Fruit fly (Drosophila melanogaster) whole organism, prepupa: ENCODE measurements around the gene Bx42.

Experiments used
- Blimp-1 ChIP-seq: fragments of 200-800 bp; sonication (Bioruptor generic); optimal IDR thresholded peaks from 3 replicates; lab custom pipeline; 2017; ENCODE audit warnings: missing biosample characterization, missing genetic modification characterization, mild to moderate bottlenecking, moderate library complexity, missing genetic modification reagents
- CG10631 ChIP-seq: fragments of 200-800 bp; sonication (Bioruptor generic); optimal IDR thresholded peaks from 2 replicates; lab custom pipeline; 2016; ENCODE audit warnings: missing biosample characterization, missing genetic modification characterization
- CG10669 ChIP-seq: fragments of 200-800 bp; sonication (Bioruptor generic); optimal IDR thresholded peaks from 3 replicates; lab custom pipeline; 2018; ENCODE audit warnings: missing biosample characterization, mild to moderate bottlenecking, missing genetic modification characterization, moderate library complexity
- CG11294 ChIP-seq: fragments of 200-800 bp; sonication (Bioruptor generic); IDR thresholded peaks from 2 replicates; pipeline ENCODE4 v1.3.6; 2022; ENCODE audit warnings: missing biosample characterization, missing genetic modification characterization
- CG11762 ChIP-seq: fragments of 200-800 bp; sonication (Bioruptor generic); optimal IDR thresholded peaks from 3 replicates; lab custom pipeline; 2016; ENCODE audit warnings: missing biosample characterization, missing genetic modification characterization; ENCODE audit not compliant: insufficient read depth
- CG11902 ChIP-seq: fragments of 200-800 bp; sonication (Bioruptor generic); optimal IDR thresholded peaks from 3 replicates; lab custom pipeline; 2016; ENCODE audit warnings: missing biosample characterization, missing genetic modification characterization
- CG1621 ChIP-seq: fragments of 200-800 bp; sonication (Bioruptor generic); optimal IDR thresholded peaks from 3 replicates; lab custom pipeline; 2018; ENCODE audit warnings: missing biosample characterization, mild to moderate bottlenecking, missing genetic modification characterization
- CG16779 ChIP-seq: fragments of 200-800 bp; sonication (Bioruptor generic); optimal IDR thresholded peaks from 3 replicates; lab custom pipeline; 2017; ENCODE audit warnings: missing biosample characterization, mild to moderate bottlenecking, missing genetic modification characterization
- CG31627 ChIP-seq: fragments of 200-800 bp; sonication (Bioruptor generic); optimal IDR thresholded peaks from 3 replicates; lab custom pipeline; 2016; ENCODE audit warnings: missing biosample characterization, missing genetic modification characterization
- CG32006 ChIP-seq: fragments of 200-800 bp; sonication (Bioruptor generic); optimal IDR thresholded peaks from 3 replicates; lab custom pipeline; 2017; ENCODE audit warnings: missing biosample characterization, mild to moderate bottlenecking, missing genetic modification characterization
- CG34406 ChIP-seq: fragments of 200-800 bp; sonication (Bioruptor generic); optimal IDR thresholded peaks from 3 replicates; lab custom pipeline; 2016; ENCODE audit warnings: missing biosample characterization, missing genetic modification characterization
- CG3919 ChIP-seq: fragments of 200-800 bp; sonication (Bioruptor generic); optimal IDR thresholded peaks from 3 replicates; lab custom pipeline; 2016; ENCODE audit warnings: missing biosample characterization, missing genetic modification characterization
- CG6792 ChIP-seq: fragments of 200-800 bp; sonication (Bioruptor generic); optimal IDR thresholded peaks from 3 replicates; lab custom pipeline; 2016; ENCODE audit warnings: missing biosample characterization, missing genetic modification characterization
- CG6808 ChIP-seq: fragments of 200-800 bp; sonication (Bioruptor generic); optimal IDR thresholded peaks from 3 replicates; lab custom pipeline; 2017; ENCODE audit warnings: missing biosample characterization, missing genetic modification characterization, mild to moderate bottlenecking, moderate library complexity, missing genetic modification reagents
- CG6854 ChIP-seq: fragments of 200-800 bp; sonication (Bioruptor generic); optimal IDR thresholded peaks from 2 replicates; lab custom pipeline; 2017; ENCODE audit warnings: missing biosample characterization, mild to moderate bottlenecking, missing genetic modification characterization
- CG8119 ChIP-seq: fragments of 200-800 bp; sonication (Bioruptor generic); IDR thresholded peaks from 3 replicates; pipeline ENCODE4 v1.3.6; 2022; ENCODE audit warnings: missing biosample characterization, missing genetic modification characterization
- CG8319 ChIP-seq: fragments of 200-800 bp; sonication (Bioruptor generic); optimal IDR thresholded peaks from 3 replicates; lab custom pipeline; 2016; ENCODE audit warnings: missing biosample characterization, missing genetic modification characterization
- CG8632 ChIP-seq: fragments of 200-800 bp; sonication (Bioruptor generic); optimal IDR thresholded peaks from 3 replicates; lab custom pipeline; 2016; ENCODE audit warnings: missing biosample characterization, missing genetic modification characterization
- CG9139 ChIP-seq: fragments of 200-800 bp; sonication (Bioruptor generic); optimal IDR thresholded peaks from 3 replicates; lab custom pipeline; 2017; ENCODE audit warnings: missing biosample characterization, mild to moderate bottlenecking, missing genetic modification characterization
- Eip75B ChIP-seq: fragments of 200-800 bp; sonication (Bioruptor generic); optimal IDR thresholded peaks from 3 replicates; lab custom pipeline; 2016; ENCODE audit warnings: missing biosample characterization, missing genetic modification characterization
- Eip78C ChIP-seq: fragments of 200-800 bp; sonication (Bioruptor generic); peaks from one replicate; lab custom pipeline; 2016; ENCODE audit warnings: missing biosample characterization, missing genetic modification characterization
- Eip93F ChIP-seq: fragments of 200-800 bp; sonication (Bioruptor generic); optimal IDR thresholded peaks from 2 replicates; lab custom pipeline; 2016; ENCODE audit warnings: missing biosample characterization, mild to moderate bottlenecking, missing genetic modification characterization
- Ets21C ChIP-seq: fragments of 200-800 bp; sonication (Bioruptor generic); optimal IDR thresholded peaks from 3 replicates; lab custom pipeline; 2016; ENCODE audit warnings: missing biosample characterization, missing genetic modification characterization
- Gug ChIP-seq: fragments of 200-800 bp; sonication (Bioruptor generic); IDR thresholded peaks from 2 replicates; pipeline ENCODE4 v1.3.6; 2022; ENCODE audit warnings: missing biosample characterization, missing genetic modification characterization
- Hr38 ChIP-seq: sonication (Bioruptor generic); optimal IDR thresholded peaks from 2 replicates; lab custom pipeline; 2016; ENCODE audit warnings: missing biosample characterization, missing genetic modification characterization
- Hr39 ChIP-seq: fragments of 200-800 bp; sonication (Bioruptor generic); optimal IDR thresholded peaks from 2 replicates; lab custom pipeline; 2016; ENCODE audit warnings: missing biosample characterization, missing genetic modification characterization
- Lpt ChIP-seq: fragments of 200-800 bp; sonication (Bioruptor generic); optimal IDR thresholded peaks from 3 replicates; lab custom pipeline; 2016; ENCODE audit warnings: missing biosample characterization, missing genetic modification characterization
- Met ChIP-seq: fragments of 200-800 bp; sonication (Bioruptor generic); optimal IDR thresholded peaks from 3 replicates; lab custom pipeline; 2016; ENCODE audit warnings: missing biosample characterization, missing genetic modification characterization
- OdsH ChIP-seq: fragments of 200-800 bp; sonication (Bioruptor generic); optimal IDR thresholded peaks from 3 replicates; lab custom pipeline; 2016; ENCODE audit warnings: missing biosample characterization, missing genetic modification characterization
- Smox ChIP-seq: fragments of 200-800 bp; sonication (Bioruptor generic); optimal IDR thresholded peaks from 3 replicates; lab custom pipeline; 2016; ENCODE audit warnings: missing biosample characterization, missing genetic modification characterization
- Sox102F ChIP-seq: fragments of 200-800 bp; sonication (Bioruptor generic); optimal IDR thresholded peaks from 2 replicates; lab custom pipeline; 2016; ENCODE audit warnings: missing biosample characterization, mild to moderate bottlenecking, missing genetic modification characterization
- Sox14 ChIP-seq: fragments of 200-800 bp; sonication (Bioruptor generic); optimal IDR thresholded peaks from 3 replicates; lab custom pipeline; 2016; ENCODE audit warnings: missing biosample characterization, missing genetic modification characterization
- achi ChIP-seq: fragments of 200-800 bp; sonication (Bioruptor generic); optimal IDR thresholded peaks from 3 replicates; lab custom pipeline; 2016; ENCODE audit warnings: missing biosample characterization, missing genetic modification characterization
- acj6 ChIP-seq: fragments of 200-800 bp; sonication (Bioruptor generic); optimal IDR thresholded peaks from 3 replicates; lab custom pipeline; 2016; ENCODE audit warnings: missing biosample characterization, missing genetic modification characterization
- cyc ChIP-seq: fragments of 200-800 bp; sonication (Bioruptor generic); optimal IDR thresholded peaks from 3 replicates; lab custom pipeline; 2016; ENCODE audit warnings: missing biosample characterization, missing genetic modification characterization
- dac ChIP-seq: fragments of 200-800 bp; sonication (Bioruptor generic); optimal IDR thresholded peaks from 2 replicates; lab custom pipeline; 2017; ENCODE audit warnings: missing biosample characterization, mild to moderate bottlenecking, missing genetic modification characterization
- dsx ChIP-seq: fragments of 200-800 bp; optimal IDR thresholded peaks from 3 replicates; lab custom pipeline; 2019; ENCODE audit warnings: missing biosample characterization, mild to moderate bottlenecking, missing genetic modification characterization, moderate library complexity; ENCODE audit not compliant: poor library complexity, severe bottlenecking
- eg ChIP-seq: fragments of 200-800 bp; sonication (Bioruptor generic); IDR thresholded peaks from 3 replicates; pipeline ENCODE4 v1.3.6; 2022; ENCODE audit warnings: missing biosample characterization, missing genetic modification characterization
- esn ChIP-seq: fragments of 200-800 bp; sonication (Bioruptor generic); optimal IDR thresholded peaks from 2 replicates; lab custom pipeline; 2016; ENCODE audit warnings: missing biosample characterization, mild to moderate bottlenecking, missing genetic modification characterization, moderate library complexity
- fd59A ChIP-seq: fragments of 200-800 bp; sonication (Bioruptor generic); optimal IDR thresholded peaks from 2 replicates; lab custom pipeline; 2017; ENCODE audit warnings: missing biosample characterization, mild to moderate bottlenecking, missing genetic modification characterization, missing genetic modification reagents
- fd85E ChIP-seq: fragments of 200-800 bp; sonication (Bioruptor generic); optimal IDR thresholded peaks from 3 replicates; lab custom pipeline; 2016; ENCODE audit warnings: missing biosample characterization, missing genetic modification characterization
- fkh ChIP-seq: fragments of 200-800 bp; sonication (Bioruptor generic); optimal IDR thresholded peaks from 3 replicates; lab custom pipeline; 2017; ENCODE audit warnings: missing biosample characterization, mild to moderate bottlenecking, missing genetic modification characterization, moderate library complexity
- lz ChIP-seq: fragments of 200-800 bp; sonication (Bioruptor generic); optimal IDR thresholded peaks from 3 replicates; lab custom pipeline; 2016; ENCODE audit warnings: missing biosample characterization, missing genetic modification characterization
- pdm3 ChIP-seq: fragments of 200-800 bp; sonication (Bioruptor generic); optimal IDR thresholded peaks from 3 replicates; lab custom pipeline; 2016; ENCODE audit warnings: missing biosample characterization, missing genetic modification characterization
- spab ChIP-seq: fragments of 200-800 bp; sonication (Bioruptor generic); optimal IDR thresholded peaks from 2 replicates; lab custom pipeline; 2017; ENCODE audit warnings: missing biosample characterization, mild to moderate bottlenecking, missing genetic modification characterization, missing genetic modification reagents
- ss ChIP-seq, 2 experiments: fragments of 200-800 bp; sonication (Bioruptor generic); optimal IDR thresholded peaks; 2 replicates in 1 of 2; 3 replicates in 1 of 2; lab custom pipeline; 2017 to 2018; ENCODE audit warnings: mild to moderate bottlenecking in 2 of 2, missing biosample characterization in 2 of 2, missing genetic modification characterization in 2 of 2, moderate library complexity in 1 of 2
- svp ChIP-seq: fragments of 200-800 bp; sonication (Bioruptor generic); peaks from one replicate; lab custom pipeline; 2016; ENCODE audit warnings: missing biosample characterization, missing genetic modification characterization
- topi ChIP-seq: fragments of 200-800 bp; sonication (Bioruptor generic); optimal IDR thresholded peaks from 3 replicates; lab custom pipeline; 2016; ENCODE audit warnings: missing biosample characterization, missing genetic modification characterization
- vri ChIP-seq: fragments of 200-800 bp; sonication (Bioruptor generic); optimal IDR thresholded peaks from 3 replicates; lab custom pipeline; 2016; ENCODE audit warnings: missing biosample characterization, mild to moderate bottlenecking, missing genetic modification characterization

Gene Bx42

DNA sequence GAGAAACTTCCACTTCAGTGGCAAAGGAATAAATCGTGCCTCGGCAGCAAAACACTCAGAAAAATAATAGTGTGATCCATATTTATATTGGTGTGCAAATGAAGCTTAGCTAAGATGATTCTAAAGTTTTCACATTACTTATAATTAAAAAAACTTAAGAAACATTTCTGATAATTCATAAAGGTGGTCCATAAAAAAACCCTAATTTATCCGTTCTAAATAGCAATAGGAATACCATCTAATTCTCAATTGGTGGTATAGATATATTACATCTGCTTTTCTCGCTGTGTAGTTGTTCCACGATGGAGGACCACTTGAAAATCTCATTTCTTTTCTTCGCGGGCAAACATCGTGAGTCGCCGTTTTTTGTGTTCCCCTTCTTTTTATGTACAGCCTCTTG lies 48.7 kb upstream of the Bx42 start (continued):
- TF ChIP-seq Lpt (peak; percentile 38), CG10669 (peak; percentile 81), dsx (GFP tag; lab: Kevin White, UChicago) (peak; percentile 51), CG11762 (GFP tag; lab: Kevin White, UChicago) (peak; percentile 28), fkh (GFP tag; lab: Kevin White, UChicago) (no peak), CG32006 (GFP tag; lab: Kevin White, UChicago) (peak; percentile 69), fd59A (GFP tag; lab: Kevin White, UChicago) (peak; percentile 13)

DNA sequence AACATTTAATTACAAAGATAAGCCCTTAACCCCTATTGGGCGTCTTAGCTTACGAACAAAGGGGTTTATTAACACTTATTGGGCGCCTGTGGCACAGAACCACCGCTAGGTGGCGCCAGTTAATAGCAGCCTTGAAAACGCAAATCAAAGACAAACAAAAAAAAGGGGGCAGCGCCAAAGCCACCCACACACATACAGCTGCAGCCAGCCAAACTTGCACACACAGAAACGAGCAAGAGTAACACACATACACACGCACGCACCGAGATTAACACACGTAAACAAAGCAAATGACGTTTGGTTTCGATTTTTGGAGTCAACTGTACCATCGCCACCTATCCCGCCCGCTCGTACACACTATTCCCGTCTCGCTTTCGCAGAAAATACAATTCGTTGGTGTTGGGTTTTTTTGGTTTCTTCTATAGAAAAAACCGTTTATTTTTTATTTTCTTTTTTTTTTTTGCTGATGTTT lies 45.8 kb upstream of the Bx42 start:
- TF ChIP-seq Hr39 (GFP tag; lab: Kevin White, UChicago) (no peak), spab (GFP tag; lab: Kevin White, UChicago) (no peak), fkh (GFP tag; lab: Kevin White, UChicago) (peak; percentile 92), CG16779 (tag; lab: Kevin White, UChicago) (peak; percentile 53), OdsH (GFP tag; lab: Kevin White, UChicago) (no peak), CG10631 (GFP tag; lab: Kevin White, UChicago) (no peak), Sox14 (GFP tag; lab: Kevin White, UChicago) (peak; percentile 61), Blimp-1 (GFP tag; lab: Kevin White, UChicago) (no peak), CG11294 (GFP tag; lab: Robert Waterston, UW) (no peak), eg (GFP tag; lab: Robert Waterston, UW) (peak; percentile 72; the same call in 2 of the 3 replicates), CG10669 (no peak), CG8632 (GFP tag; lab: Kevin White, UChicago) (no peak), topi (GFP tag; lab: Kevin White, UChicago) (peak; percentile 24), CG6808 (GFP tag; lab: Kevin White, UChicago) (no peak), CG34406 (GFP tag; lab: Kevin White, UChicago) (no peak), CG1621 (tag; lab: Kevin White, UChicago) (peak; percentile 47), achi (GFP tag; lab: Kevin White, UChicago) (peak; percentile 28), Gug (GFP tag; lab: Robert Waterston, UW) (no peak; the same call in 1 of the 2 replicates), fd85E (GFP tag; lab: Kevin White, UChicago) (no peak), Eip75B (GFP tag; lab: Kevin White, UChicago) (peak; percentile 21), CG11902 (GFP tag; lab: Kevin White, UChicago) (no peak), CG32006 (GFP tag; lab: Kevin White, UChicago) (peak; percentile 42), Smox (GFP tag; lab: Kevin White, UChicago) (peak; percentile 28), lz (peak; percentile 30), ss (GFP tag; optimal IDR thresholded peaks at IDR 0.05; lab: Kevin White, UChicago) (peak; percentile 59 to 73), CG8119 (GFP tag; lab: Robert Waterston, UW) (peak; percentile 63), Ets21C (GFP tag; lab: Kevin White, UChicago) (no peak), dsx (GFP tag; lab: Kevin White, UChicago) (peak; percentile 4), fd59A (GFP tag; lab: Kevin White, UChicago) (no peak), CG31627 (GFP tag; lab: Kevin White, UChicago) (no peak), CG9139 (GFP tag; lab: Kevin White, UChicago) (no peak), pdm3 (no peak), svp (GFP tag; lab: Kevin White, UChicago) (no peak), Hr38 (GFP tag; lab: Kevin White, UChicago) (no peak), Met (no peak), acj6 (peak; percentile 5), cyc (GFP tag; lab: Kevin White, UChicago) (peak; percentile 37), vri (peak; percentile 83), CG6854 (GFP tag; lab: Kevin White, UChicago) (peak; percentile 22), CG3919 (GFP tag; lab: Kevin White, UChicago) (peak; percentile 33), CG8319 (GFP tag; lab: Kevin White, UChicago) (no peak), esn (GFP tag; lab: Kevin White, UChicago) (peak; percentile 49), dac (GFP tag; lab: Kevin White, UChicago) (peak; percentile 44), Eip78C (GFP tag; lab: Kevin White, UChicago) (peak; percentile 80), CG6792 (peak; percentile 2), Eip93F (GFP tag; lab: Kevin White, UChicago) (no peak), Sox102F (GFP tag; lab: Kevin White, UChicago) (no peak), Lpt (peak; percentile 85)
